Worm (Caenorhabditis elegans): ENCODE measurements around the gene F54D1.6.

F54D1.6 gene

DNA sequence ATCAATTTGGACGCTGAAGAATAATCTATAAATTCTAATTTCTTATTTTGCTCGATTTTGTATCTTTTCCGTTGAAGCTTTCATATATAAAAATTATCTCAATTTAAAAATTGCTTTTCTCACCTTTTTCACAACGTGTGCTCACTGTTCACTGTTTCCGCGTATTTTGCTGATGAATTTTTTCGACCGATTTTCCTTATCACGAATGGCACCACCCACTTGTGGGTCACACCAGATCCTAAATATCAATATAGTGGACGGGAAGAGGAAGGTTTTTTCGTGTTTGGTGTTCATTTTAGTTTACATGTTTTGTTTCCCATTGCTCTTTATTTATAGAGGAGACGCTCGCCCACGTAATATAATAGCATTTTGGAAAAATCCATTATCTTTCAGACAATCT, 28.1 kb downstream of the F54D1.6 start:
- TF ChIP-seq hmg-4 (GFP tag; optimal IDR thresholded peaks at IDR 0.05) (no peak), aly-1 (tag; optimal IDR thresholded peaks at IDR 0.05) (no peak), tra-4 (tag; optimal IDR thresholded peaks at IDR 0.05) (no peak)

DNA sequence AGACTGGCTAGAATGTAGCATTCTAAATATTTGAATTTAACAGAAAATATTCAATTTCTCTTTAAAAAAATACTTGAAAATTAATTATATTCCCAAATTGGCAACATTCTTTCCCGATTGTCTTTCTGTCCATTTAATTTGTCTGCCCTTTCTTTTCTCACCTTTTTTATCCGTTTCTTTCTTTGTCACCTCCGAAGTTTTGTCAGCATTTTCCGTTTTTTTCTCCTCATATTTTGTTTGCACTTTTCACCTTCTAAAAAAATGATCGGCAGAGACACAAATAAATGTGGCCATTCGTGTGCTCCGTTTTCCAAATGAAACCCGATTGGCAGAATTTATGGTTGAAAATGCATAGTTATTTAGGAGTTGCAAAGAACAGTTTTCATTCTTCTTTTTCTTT, 28.5 kb downstream of the F54D1.6 start:
- TF ChIP-seq tbx-11 (GFP tag; IDR thresholded peaks at IDR 0.05) (no peak), ceh-13 (GFP tag; optimal IDR thresholded peaks at IDR 0.05) (no peak), sea-1 (GFP tag; conservative IDR thresholded peaks at IDR 0.05) (no peak), ets-7 (tag; optimal IDR thresholded peaks at IDR 0.05) (no peak), tbx-37 (GFP tag; conservative IDR thresholded peaks at IDR 0.05) (no peak), F13C5.2 (tag; optimal IDR thresholded peaks at IDR 0.05) (no peak), hmg-4 (GFP tag; optimal IDR thresholded peaks at IDR 0.05) (no peak), hnd-1 (tag; optimal IDR thresholded peaks at IDR 0.05) (no peak)

DNA sequence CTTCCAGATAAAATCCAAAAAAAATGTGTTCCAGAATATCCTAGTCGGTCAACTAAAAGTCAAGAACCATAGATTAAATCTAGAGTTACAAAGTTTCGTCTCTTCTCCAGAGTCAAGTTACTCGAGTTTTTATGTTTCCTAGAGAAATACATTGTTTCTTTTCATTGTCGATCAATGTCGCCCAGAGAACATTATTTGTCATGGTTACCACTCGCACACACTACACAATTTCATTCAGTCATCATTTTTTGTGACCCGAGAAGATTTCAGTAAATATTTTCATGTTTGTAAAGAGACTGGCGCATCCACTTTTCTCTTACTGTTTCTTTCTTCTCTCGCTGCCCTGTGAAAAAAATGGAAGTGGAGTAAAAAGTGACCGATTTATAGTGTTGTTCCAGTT, 29.0 kb downstream of the F54D1.6 start:
- TF ChIP-seq aly-1 (tag; optimal IDR thresholded peaks at IDR 0.05) (no peak), F13C5.2 (tag; optimal IDR thresholded peaks at IDR 0.05) (no peak), hnd-1 (tag; optimal IDR thresholded peaks at IDR 0.05) (no peak), flt-1 (GFP tag; IDR thresholded peaks at IDR 0.05) (no peak), tbx-37 (GFP tag; conservative IDR thresholded peaks at IDR 0.05) (no peak), tbx-11 (GFP tag; IDR thresholded peaks at IDR 0.05) (no peak), hmbx-1 (tag; optimal IDR thresholded peaks at IDR 0.05) (no peak), tra-4 (tag; optimal IDR thresholded peaks at IDR 0.05) (no peak), B0310.2 (tag; optimal IDR thresholded peaks at IDR 0.05) (no peak), hmg-4 (GFP tag; optimal IDR thresholded peaks at IDR 0.05) (no peak), sea-1 (GFP tag; conservative IDR thresholded peaks at IDR 0.05) (no peak), ceh-13 (GFP tag; optimal IDR thresholded peaks at IDR 0.05) (no peak), ama-1 (optimal IDR thresholded peaks at IDR 0.05) (no peak)

DNA sequence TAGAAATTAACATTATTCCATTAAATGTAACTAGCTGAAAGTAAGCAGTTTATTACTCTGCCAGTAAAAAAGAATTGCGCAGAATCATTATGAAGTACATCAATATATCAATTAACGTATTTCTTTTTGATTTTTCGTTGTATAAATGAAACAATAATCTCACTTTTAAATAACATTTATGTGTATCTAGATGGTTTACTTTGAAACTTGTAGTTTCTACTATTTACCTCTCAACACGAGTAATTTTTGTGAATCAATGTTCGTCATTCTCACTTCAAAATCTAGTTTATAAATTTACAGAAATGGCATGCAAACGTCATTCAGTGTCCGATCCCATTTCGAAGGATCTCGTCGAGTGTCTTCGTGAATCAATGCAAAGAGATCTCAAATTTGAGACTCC, 29.5 kb downstream of the F54D1.6 start, which contains the start of gene gspd-1:
gspd-1 (plus strand) TSS at position 301 of the 400 bp plus-strand sequence.
- TF ChIP-seq ceh-13 (GFP tag; optimal IDR thresholded peaks at IDR 0.05), result no peak
- TF ChIP-seq ceh-36 (tag; optimal IDR thresholded peaks at IDR 0.05), result no peak
- TF ChIP-seq aly-1 (tag; optimal IDR thresholded peaks at IDR 0.05), result no peak
- TF ChIP-seq hnd-1 (tag; optimal IDR thresholded peaks at IDR 0.05), result no peak
- TF ChIP-seq B0310.2 (tag; optimal IDR thresholded peaks at IDR 0.05), result no peak
- no peak for TF ChIP-seq ets-7 (tag; optimal IDR thresholded peaks at IDR 0.05)
- no peak for TF ChIP-seq F13C5.2 (tag; optimal IDR thresholded peaks at IDR 0.05)
- no peak for TF ChIP-seq tbx-11 (GFP tag; IDR thresholded peaks at IDR 0.05)
- no peak for TF ChIP-seq tbx-37 (GFP tag; conservative IDR thresholded peaks at IDR 0.05)

DNA sequence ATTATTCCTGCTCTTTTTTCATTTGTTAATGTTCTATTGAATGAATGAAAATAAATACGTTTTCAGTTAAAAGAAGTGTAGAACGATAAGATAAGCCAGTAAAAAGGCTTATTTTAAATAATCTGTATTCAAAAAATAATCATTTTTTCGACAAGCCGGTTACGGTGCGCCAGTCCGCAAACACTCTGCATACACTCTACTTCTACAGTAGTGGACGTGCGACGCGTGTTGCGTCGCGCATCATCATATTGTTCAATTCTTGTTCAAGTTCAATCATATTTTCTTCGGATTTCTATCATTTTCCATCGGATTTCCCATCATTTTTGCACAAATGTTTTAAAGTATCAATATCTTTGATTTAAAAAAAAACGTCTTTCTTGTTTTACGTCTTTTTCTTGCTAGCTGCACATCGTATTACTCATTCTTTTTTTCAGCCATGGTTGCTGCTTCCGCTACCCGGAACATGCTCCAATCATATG, 32.3 kb downstream of the F54D1.6 start, which contains the start of gene B0035.18:
B0035.18 (plus strand) TSS at position 429 of the 479 bp plus-strand sequence.
- TF ChIP-seq tbx-11 (GFP tag; IDR thresholded peaks at IDR 0.05), result no peak
- no peak for TF ChIP-seq aly-1 (tag; optimal IDR thresholded peaks at IDR 0.05)
- TF ChIP-seq F13C5.2 (tag; optimal IDR thresholded peaks at IDR 0.05), result no peak
- no peak for TF ChIP-seq pes-1 (GFP tag; IDR thresholded peaks at IDR 0.05)
- no peak for TF ChIP-seq hmg-4 (GFP tag; optimal IDR thresholded peaks at IDR 0.05)
- TF ChIP-seq ceh-36 (tag; optimal IDR thresholded peaks at IDR 0.05), result no peak

DNA sequence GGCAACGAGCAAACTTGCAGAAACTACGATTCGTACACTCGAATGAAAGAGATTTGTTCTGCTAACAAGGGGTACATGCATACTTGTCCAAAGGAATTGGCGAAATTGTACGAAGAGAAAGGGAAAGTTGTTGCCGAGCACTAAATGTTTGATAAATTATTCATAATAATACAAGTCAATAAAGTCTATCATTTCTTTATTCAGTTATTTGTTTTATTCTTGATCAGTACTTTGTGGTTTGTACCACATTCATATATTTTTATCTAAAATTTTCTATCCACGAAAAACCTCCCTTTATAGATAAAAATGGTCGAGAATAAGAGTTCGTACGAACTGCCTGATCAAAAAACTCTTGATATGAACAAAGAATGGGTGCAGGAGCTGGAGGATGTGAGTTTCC, 32.9 kb downstream of the F54D1.6 start, which contains the start of gene edg-1:
edg-1 (plus strand) TSS at position 301 of the 400 bp plus-strand sequence.
- TF ChIP-seq aly-1 (tag; optimal IDR thresholded peaks at IDR 0.05) (no peak), ama-1 (optimal IDR thresholded peaks at IDR 0.05) (no peak), tra-4 (tag; optimal IDR thresholded peaks at IDR 0.05) (no peak), tbx-11 (GFP tag; IDR thresholded peaks at IDR 0.05) (no peak), ceh-13 (GFP tag; optimal IDR thresholded peaks at IDR 0.05) (no peak), sea-1 (GFP tag; conservative IDR thresholded peaks at IDR 0.05) (no peak), hmg-4 (GFP tag; optimal IDR thresholded peaks at IDR 0.05) (no peak), B0310.2 (tag; optimal IDR thresholded peaks at IDR 0.05) (no peak), pes-1 (GFP tag; IDR thresholded peaks at IDR 0.05) (no peak), ceh-36 (tag; optimal IDR thresholded peaks at IDR 0.05) (no peak), scrt-1 (GFP tag; IDR thresholded peaks at IDR 0.05) (no peak), tbx-37 (GFP tag; conservative IDR thresholded peaks at IDR 0.05) (no peak), F13C5.2 (tag; optimal IDR thresholded peaks at IDR 0.05) (no peak), ets-7 (tag; optimal IDR thresholded peaks at IDR 0.05) (no peak), flt-1 (GFP tag; IDR thresholded peaks at IDR 0.05) (no peak), hnd-1 (tag; optimal IDR thresholded peaks at IDR 0.05) (no peak), hmbx-1 (tag; optimal IDR thresholded peaks at IDR 0.05) (no peak)

DNA sequence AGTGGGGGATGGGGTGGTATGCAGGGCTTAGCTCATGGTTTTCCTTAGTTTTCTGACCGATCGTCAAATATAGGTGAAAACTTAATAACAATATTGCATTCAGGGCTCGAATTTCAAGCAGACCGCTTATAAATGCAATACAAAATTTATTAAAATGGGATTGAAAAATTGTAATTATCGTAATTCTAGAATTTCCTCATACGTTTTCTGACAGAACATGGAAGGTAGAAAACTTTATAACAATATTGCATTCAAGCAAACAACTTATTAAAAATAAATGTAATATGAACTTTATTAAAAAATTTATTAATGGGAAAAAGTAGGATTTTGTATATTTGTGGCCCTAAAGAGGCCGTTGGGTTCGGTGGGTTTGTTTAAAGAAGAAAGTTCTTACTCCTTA, 36.1 kb downstream of the F54D1.6 start:
- no peak for TF ChIP-seq flt-1 (GFP tag; IDR thresholded peaks at IDR 0.05)
- peak; percentile 42; the same call in 1 of the 2 replicates for TF ChIP-seq pes-1 (GFP tag; IDR thresholded peaks at IDR 0.05)

DNA sequence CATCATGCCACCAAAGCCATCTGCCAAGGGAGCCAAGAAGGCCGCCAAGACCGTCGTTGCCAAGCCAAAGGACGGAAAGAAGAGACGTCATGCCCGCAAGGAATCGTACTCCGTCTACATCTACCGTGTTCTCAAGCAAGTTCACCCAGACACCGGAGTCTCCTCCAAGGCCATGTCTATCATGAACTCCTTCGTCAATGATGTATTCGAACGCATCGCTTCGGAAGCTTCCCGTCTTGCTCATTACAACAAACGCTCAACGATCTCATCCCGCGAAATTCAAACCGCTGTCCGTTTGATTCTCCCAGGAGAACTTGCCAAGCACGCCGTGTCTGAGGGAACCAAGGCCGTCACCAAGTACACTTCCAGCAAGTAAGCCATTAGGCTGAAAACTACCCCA, 37.1 kb downstream of the F54D1.6 start, which contains the start of gene his-48:
his-48 (plus strand) TSS at position 5 of the 400 bp plus-strand sequence.
- peak; percentile 11; the same call in 1 of the 2 replicates for TF ChIP-seq flt-1 (GFP tag; IDR thresholded peaks at IDR 0.05)

DNA sequence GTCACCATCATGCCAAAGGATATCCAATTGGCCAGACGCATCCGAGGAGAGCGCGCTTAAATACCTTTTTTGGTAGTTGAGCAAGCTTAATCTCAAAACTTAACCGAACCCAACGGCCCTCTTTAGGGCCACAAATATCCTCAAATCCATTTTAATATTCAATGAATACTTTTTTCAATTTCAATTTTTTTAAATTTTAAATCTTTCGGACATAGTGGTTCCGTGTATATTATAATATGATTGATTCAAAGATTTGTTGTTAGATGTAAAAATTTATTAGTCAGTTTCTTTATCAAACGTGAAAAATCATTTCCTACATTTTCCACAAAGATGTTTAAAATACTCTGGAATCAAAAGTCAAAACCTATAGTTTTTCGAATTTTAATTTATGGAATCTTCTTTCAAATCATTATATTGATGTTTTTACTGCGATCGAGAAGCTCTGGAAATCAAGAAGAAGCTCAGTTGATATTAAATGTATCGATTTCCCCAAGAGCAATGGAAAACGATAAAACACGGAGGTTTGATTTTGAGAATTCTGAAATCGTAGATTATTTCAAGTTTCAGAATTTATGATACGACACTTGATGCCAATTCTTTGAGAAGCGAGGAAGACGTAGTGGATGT, 39.4 kb downstream of the F54D1.6 start, which contains the start of gene B0035.21:
B0035.21 (plus strand) TSS at position 322 of the 627 bp plus-strand sequence.
- TF ChIP-seq ets-7 (tag; optimal IDR thresholded peaks at IDR 0.05) (no peak), flt-1 (GFP tag; IDR thresholded peaks at IDR 0.05) (no peak), scrt-1 (GFP tag; IDR thresholded peaks at IDR 0.05) (no peak), ceh-13 (GFP tag; optimal IDR thresholded peaks at IDR 0.05) (no peak), F13C5.2 (tag; optimal IDR thresholded peaks at IDR 0.05) (no peak)
